Worm (Caenorhabditis elegans) whole organism, early embryonic: ENCODE results near the gene T02C5.1.

Source experiments
- aly-1 ChIP-seq: sonication (generic microtip); optimal IDR thresholded peaks from 2 replicates; lab custom pipeline; 2016; ENCODE audit warnings: missing genetic modification characterization, missing compliant biosample characterization
- ama-1 ChIP-seq: fragments of 150-350 bp; optimal IDR thresholded peaks from 2 replicates; lab custom pipeline; 2014
- ets-7 ChIP-seq: sonication (generic microtip); optimal IDR thresholded peaks from 2 replicates; lab custom pipeline; 2016; ENCODE audit warnings: missing genotype, missing genetic modification characterization, missing compliant biosample characterization
- flt-1 ChIP-seq: fragments of 200-800 bp; sonication (Bioruptor generic); IDR thresholded peaks from 2 replicates; pipeline ENCODE4 v1.3.6; 2022; ENCODE audit warnings: missing genetic modification characterization, missing compliant biosample characterization
- pes-1 ChIP-seq: fragments of 200-800 bp; sonication (Bioruptor generic); IDR thresholded peaks from 2 replicates; pipeline ENCODE4 v1.3.6; 2022; ENCODE audit warnings: missing genetic modification reagents, missing genetic modification characterization, missing compliant biosample characterization
- scrt-1 ChIP-seq: fragments of 200-800 bp; sonication (Bioruptor generic); IDR thresholded peaks from 2 replicates; pipeline ENCODE4 v1.3.6; 2022; ENCODE audit warnings: missing genetic modification characterization, missing compliant biosample characterization
- tbx-37 ChIP-seq: fragments of 200-800 bp; sonication (Bioruptor generic); conservative IDR thresholded peaks from 2 replicates; pipeline ENCODE4 v1.3.6; 2022; ENCODE audit warnings: missing genetic modification reagents, missing genetic modification characterization, missing compliant biosample characterization

DNA sequence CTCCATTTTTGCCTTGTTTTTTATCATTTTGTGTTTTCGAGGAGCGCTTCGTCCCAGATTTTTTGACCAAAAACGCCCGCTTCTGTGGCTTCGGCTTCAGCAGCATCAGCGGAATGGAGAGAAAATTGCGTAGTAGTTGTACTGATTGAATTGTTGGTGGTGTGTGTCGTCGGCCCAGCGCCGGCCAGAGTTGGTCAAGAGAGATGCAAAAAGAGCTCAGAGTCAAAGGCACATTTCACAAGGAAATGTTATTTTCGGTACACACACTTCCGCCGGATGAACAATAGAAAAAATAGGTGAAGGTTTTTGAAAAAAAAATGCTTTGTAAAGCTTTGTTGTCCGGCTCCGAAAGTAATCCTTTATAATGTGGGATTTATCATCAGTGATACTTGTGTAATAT, 33.0 kb downstream of the T02C5.1 start:
- TF ChIP-seq ama-1 (lab: Kevin White, UChicago) (no peak), scrt-1 (GFP tag; lab: Robert Waterston, UW) (no peak), tbx-37 (GFP tag; lab: Robert Waterston, UW) (no peak), pes-1 (GFP tag; lab: Robert Waterston, UW) (no peak), flt-1 (GFP tag; lab: Robert Waterston, UW) (no peak), aly-1 (tag; lab: Kevin White, UChicago) (no peak), ets-7 (tag; lab: Kevin White, UChicago) (no peak)
